Worm (Caenorhabditis elegans) whole organism, early embryonic: ENCODE measurements around the gene H20J04.4.

Source experiments
- flt-1 ChIP-seq: fragments of 200-800 bp; sonication (Bioruptor generic); IDR thresholded peaks from 2 replicates; pipeline ENCODE4 v1.3.6; 2022; ENCODE audit warnings: missing genetic modification characterization, missing compliant biosample characterization
- hnd-1 ChIP-seq: sonication (generic microtip); optimal IDR thresholded peaks from 2 replicates; lab custom pipeline; 2016; ENCODE audit warnings: missing genetic modification characterization, missing compliant biosample characterization
- scrt-1 ChIP-seq: fragments of 200-800 bp; sonication (Bioruptor generic); IDR thresholded peaks from 2 replicates; pipeline ENCODE4 v1.3.6; 2022; ENCODE audit warnings: missing genetic modification characterization, missing compliant biosample characterization
- tbx-11 ChIP-seq: fragments of 200-800 bp; sonication (Bioruptor generic); IDR thresholded peaks from 2 replicates; pipeline ENCODE4 v1.3.6; 2022; ENCODE audit warnings: missing genetic modification characterization, missing compliant biosample characterization

DNA sequence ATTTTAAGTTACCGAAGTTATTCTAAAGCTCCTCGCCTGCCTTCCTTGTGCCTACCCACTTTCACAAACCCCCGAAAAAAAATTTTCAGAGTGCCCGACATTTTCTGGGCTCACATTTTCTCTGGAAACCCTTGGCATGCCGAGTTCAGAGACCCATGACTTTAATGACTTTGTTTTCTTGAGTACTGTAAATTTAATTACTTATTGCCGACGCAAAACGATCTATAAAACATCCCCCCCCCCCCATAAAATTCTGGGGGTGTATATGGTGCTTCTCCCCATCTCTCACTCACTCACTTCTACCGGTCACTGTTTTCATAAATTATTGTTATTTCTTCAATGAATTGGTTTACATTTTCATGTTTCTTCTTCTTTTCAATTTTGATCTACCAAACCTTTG lies 39.1 kb downstream of the H20J04.4 start, which contains the start of gene try-9:
- no peak for TF ChIP-seq tbx-11
- TF ChIP-seq hnd-1 (tag; lab: Kevin White, UChicago), result no peak
- TF ChIP-seq flt-1, result no peak
- no peak for TF ChIP-seq scrt-1 (GFP tag; lab: Robert Waterston, UW)
